Worm (Caenorhabditis elegans) whole organism, mixed stage, embryonic: ENCODE data around the gene taf-12.

ENCODE experiments used
- nhr-237 ChIP-seq: fragments of 150-350 bp; optimal IDR thresholded peaks from 2 replicates; lab custom pipeline; 2014; ENCODE audit warnings: missing biosample characterization, missing genetic modification characterization
- unc-62 ChIP-seq: fragments of 150-350 bp; optimal IDR thresholded peaks from 2 replicates; lab custom pipeline; 2014; ENCODE audit warnings: missing biosample characterization, missing genetic modification reagents, missing genetic modification characterization

DNA sequence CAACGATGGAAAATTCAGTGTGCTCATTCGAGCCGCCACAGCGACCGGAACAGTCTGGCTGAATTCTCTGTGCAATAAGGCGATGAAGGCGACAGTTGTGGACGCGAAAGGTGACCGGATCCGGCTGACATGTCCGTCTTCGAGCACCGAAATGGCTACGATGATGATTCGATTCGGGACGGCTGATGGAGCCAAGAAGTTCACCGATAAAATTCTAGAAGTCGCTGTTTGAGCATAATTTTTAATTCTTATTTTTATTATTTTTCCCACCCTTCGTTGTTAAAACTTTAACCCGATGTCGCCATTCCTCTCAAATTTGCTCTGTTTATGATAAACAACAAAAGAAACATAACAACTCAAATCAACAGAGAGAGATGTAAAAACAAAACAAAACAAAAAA is 48.4 kb upstream of the taf-12 start:
- TF ChIP-seq nhr-237 (tag; lab: Kevin White, UChicago), result no peak
- TF ChIP-seq unc-62, result no peak
